Fruit fly (Drosophila melanogaster) whole organism, larva: ENCODE measurements around the gene NANS.
"Not testable (repeated sequence)": the region's sequence is repeated elsewhere in the genome, so short reads cannot be mapped to it uniquely, and the experiment has no call there.

Experiments
- noc ChIP-seq: fragments of 200-800 bp; sonication (Bioruptor generic); optimal IDR thresholded peaks from 3 replicates; lab custom pipeline; 2019; ENCODE audit warnings: missing biosample characterization, mild to moderate bottlenecking, missing genetic modification characterization, moderate library complexity

The NANS gene

DNA sequence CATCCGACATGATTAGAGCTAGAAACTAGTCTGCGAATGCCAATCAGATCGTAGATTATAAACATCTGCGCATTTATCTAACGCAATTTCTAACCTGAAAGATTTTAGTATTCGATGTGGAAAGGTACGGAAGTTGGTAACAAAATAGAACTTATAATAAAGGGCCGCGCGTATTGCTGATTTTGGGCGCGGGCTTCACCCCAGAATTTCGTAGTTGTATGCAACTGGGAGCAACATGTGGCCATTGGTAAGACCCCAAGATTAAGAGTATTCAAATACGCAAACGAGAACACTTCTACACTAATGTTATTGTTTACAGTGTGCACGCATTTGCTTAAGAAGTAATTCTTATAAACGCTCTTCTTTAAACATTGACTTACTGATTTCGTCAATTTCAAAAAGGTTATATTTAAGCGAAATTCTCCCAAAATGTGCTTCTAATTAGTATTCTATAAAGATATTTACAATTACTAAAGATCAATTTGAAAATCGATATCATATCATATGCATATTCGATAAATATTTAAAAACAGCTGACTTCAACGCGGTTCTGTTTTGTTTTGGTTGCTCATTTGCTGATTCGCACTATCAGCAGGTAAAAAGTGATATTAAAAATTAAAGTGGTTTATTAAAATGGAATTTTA, 33.6 kb downstream of the NANS start, which contains the start of the genes CG5961 and Polr3C:
TSS of gene CG5961 (minus strand) at position 416 of the 644 bp plus-strand sequence.
TSS of gene Polr3C (plus strand) at position 536 of the 644 bp plus-strand sequence.
- no peak for TF ChIP-seq noc (tag; lab: Kevin White, UChicago)

DNA sequence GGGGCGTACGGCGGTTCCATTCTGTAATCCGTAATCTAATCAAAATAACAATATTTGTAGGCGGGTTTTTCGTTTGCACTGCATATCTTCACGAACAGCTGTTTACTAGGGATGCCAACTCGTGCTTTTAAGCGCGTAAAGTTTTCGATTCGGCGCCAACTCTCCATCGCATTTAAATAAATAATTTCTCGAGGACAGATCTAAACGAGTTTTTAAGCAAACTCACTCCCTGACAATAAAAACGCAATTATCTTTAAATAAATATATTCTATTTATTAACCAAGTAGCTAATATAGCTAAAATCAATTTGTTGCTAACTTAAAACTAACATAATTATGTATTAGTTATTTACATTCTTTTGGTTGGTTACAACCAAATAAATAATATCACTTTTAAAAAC, 38.8 kb downstream of the NANS start, which contains the start of gene CG5608:
TSS of gene CG5608 (minus strand) at position 101 of the 400 bp plus-strand sequence.
- not testable (repeated sequence) for TF ChIP-seq noc (tag; lab: Kevin White, UChicago)

DNA sequence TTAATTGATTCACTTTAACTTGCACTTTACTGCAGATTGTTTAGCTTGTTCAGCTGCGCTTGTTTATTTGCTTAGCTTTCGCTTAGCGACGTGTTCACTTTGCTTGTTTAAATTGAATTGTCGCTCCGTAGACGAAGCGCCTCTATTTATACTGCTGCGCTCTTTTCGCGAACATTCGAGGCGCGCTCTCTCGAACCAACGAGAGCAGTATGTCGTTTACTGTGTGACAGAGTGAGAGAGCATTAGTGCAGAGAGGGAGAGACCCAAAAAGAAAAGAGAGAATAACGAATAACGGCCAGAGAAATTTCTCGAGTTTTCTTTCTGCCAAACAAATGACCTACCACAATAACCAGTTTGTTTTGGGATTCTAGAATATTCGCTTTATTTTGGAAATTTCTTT, 41.3 kb downstream of the NANS start, which contains the start of gene Hsp70Ba:
TSS of gene Hsp70Ba (minus strand) at position 102 of the 400 bp plus-strand sequence.
- TF ChIP-seq noc (tag; lab: Kevin White, UChicago) = not testable (repeated sequence)
